Worm (Caenorhabditis elegans) whole organism, L4/young adult: Measurements from ENCODE around the gene H24K24.2.
"Not testable (repeated sequence)": the region's sequence is repeated elsewhere in the genome, so short reads cannot be mapped to it uniquely, and the experiment has no call there.

Experiments
- W03F9.2 ChIP-seq: fragments of 150-350 bp; optimal IDR thresholded peaks from 2 replicates; lab custom pipeline; 2014; ENCODE audit warnings: missing biosample characterization, missing genetic modification characterization
- dao-5 ChIP-seq: sonication (generic microtip); optimal IDR thresholded peaks from 2 replicates; lab custom pipeline; 2016; ENCODE audit warnings: missing genotype, missing genetic modification characterization, moderate library complexity, missing compliant biosample characterization
- him-1 ChIP-seq: sonication (generic microtip); optimal IDR thresholded peaks from 2 replicates; lab custom pipeline; 2016; ENCODE audit warnings: missing genotype, missing genetic modification reagents, missing genetic modification characterization, missing compliant biosample characterization

The H24K24.2 gene

ce11 chrV:917488-917887, at the start of gene H24K24.2:
Gene H24K24.2, plus strand, starts transcription at chrV:917788.
- TF ChIP-seq him-1 = no peak
- no peak for TF ChIP-seq dao-5
- TF ChIP-seq W03F9.2 (tag; lab: Kevin White, UChicago) = no peak

ce11 chrV:871029-871428, 46.6 kb upstream of the H24K24.2 start, which contains the start of gene T02B11.4:
Gene T02B11.4, minus strand, starts transcription at chrV:871129.
- TF ChIP-seq W03F9.2 (tag; lab: Kevin White, UChicago) (no peak), dao-5 (no peak), him-1 (no peak)

- no peak for TF ChIP-seq him-1
- no peak for TF ChIP-seq dao-5
- no peak for TF ChIP-seq W03F9.2 (tag; lab: Kevin White, UChicago)
These were observed 41.6 kb upstream of the H24K24.2 start, which contains the start of gene T02B11.9 for ce11 chrV:875945-876344. Gene T02B11.9, plus strand, starts transcription at chrV:876245.

ce11 chrV:878567-878966, 39.0 kb upstream of the H24K24.2 start, which contains the start of gene T02B11.8:
Gene T02B11.8, minus strand, starts transcription at chrV:878667.
- TF ChIP-seq him-1 = no peak
- TF ChIP-seq dao-5 = no peak
- TF ChIP-seq W03F9.2 (tag; lab: Kevin White, UChicago) = no peak

- TF ChIP-seq him-1 (no peak), W03F9.2 (tag; lab: Kevin White, UChicago) (no peak), dao-5 (no peak)
These were observed 38.4 kb upstream of the H24K24.2 start, which contains the start of gene srg-53 for ce11 chrV:879171-879570. Gene srg-53, plus strand, starts transcription at chrV:879471.

ce11 chrV:884324-884723, 33.3 kb upstream of the H24K24.2 start, which contains the start of gene srj-38:
Gene srj-38, minus strand, starts transcription at chrV:884424.
- no peak for TF ChIP-seq him-1
- TF ChIP-seq dao-5 = no peak
- no peak for TF ChIP-seq W03F9.2 (tag; lab: Kevin White, UChicago)

- TF ChIP-seq him-1 = no peak
- TF ChIP-seq W03F9.2 (tag; lab: Kevin White, UChicago) = no peak
- no peak for TF ChIP-seq dao-5
These were observed 28.4 kb upstream of the H24K24.2 start, which contains the start of gene T02B11.6 for ce11 chrV:889216-889615. Gene T02B11.6, minus strand, starts transcription at chrV:889316.

- TF ChIP-seq dao-5 (no peak), W03F9.2 (tag; lab: Kevin White, UChicago) (no peak)
These were observed 27.2 kb upstream of the H24K24.2 start, which contains the start of gene srlf-21 for ce11 chrV:890423-890822. Gene srlf-21, minus strand, starts transcription at chrV:890523.

ce11 chrV:890835-891234, 26.8 kb upstream of the H24K24.2 start, which contains the start of gene srlf-22:
Gene srlf-22, plus strand, starts transcription at chrV:891135.
- TF ChIP-seq W03F9.2 (tag; lab: Kevin White, UChicago); him-1; dao-5: not testable (repeated sequence)

ce11 chrV:893437-894018, 24.1 kb upstream of the H24K24.2 start, which contains the start of the genes srlf-23 and srlf-20:
Gene srlf-23, minus strand, starts transcription at chrV:893537.
Gene srlf-20, plus strand, starts transcription at chrV:893968.
- TF ChIP-seq him-1 (no peak), W03F9.2 (tag; lab: Kevin White, UChicago) (no peak), dao-5 (no peak)

- TF ChIP-seq him-1 (no peak), dao-5 (no peak), W03F9.2 (tag; lab: Kevin White, UChicago) (no peak)
These were observed 18.5 kb upstream of the H24K24.2 start, which contains the start of gene nas-32 for ce11 chrV:899087-899486. Gene nas-32, minus strand, starts transcription at chrV:899187.

- TF ChIP-seq W03F9.2 (tag; lab: Kevin White, UChicago) (no peak), him-1 (no peak), dao-5 (no peak)
These were observed 14.1 kb upstream of the H24K24.2 start, which contains the start of gene fmo-5 for ce11 chrV:903460-903859. Gene fmo-5, minus strand, starts transcription at chrV:903665.

- TF ChIP-seq him-1 (no peak), dao-5 (no peak), W03F9.2 (tag; lab: Kevin White, UChicago) (peak; percentile 22)
These were observed 13.2 kb upstream of the H24K24.2 start, which contains the start of gene trm-2A for ce11 chrV:904232-904983. Gene trm-2A, plus strand, starts transcription at chrV:904963.

- TF ChIP-seq W03F9.2 (tag; lab: Kevin White, UChicago) (no peak), him-1 (no peak), dao-5 (no peak)
These were observed 8.9 kb upstream of the H24K24.2 start for ce11 chrV:908681-909080.
